Worm (Caenorhabditis elegans): ENCODE measurements around the gene lys-5.

ce11 chrIV:11651965-11652453, 26.6 kb upstream of the lys-5 start, which contains the start of the genes acl-3 and ndub-6:
- TF ChIP-seq pha-4 (GFP tag; IDR thresholded peaks at IDR 0.05) (no peak), pha-4 (tag; optimal IDR thresholded peaks at IDR 0.05) (no peak), spr-1 (tag; optimal IDR thresholded peaks at IDR 0.05) (no peak), Y105C5A.15 (GFP tag; IDR thresholded peaks at IDR 0.05) (no peak), nhr-42 (GFP tag; IDR thresholded peaks at IDR 0.05) (no peak)
